Fruit fly (Drosophila melanogaster): ENCODE data around the gene Ir40a.

DNA sequence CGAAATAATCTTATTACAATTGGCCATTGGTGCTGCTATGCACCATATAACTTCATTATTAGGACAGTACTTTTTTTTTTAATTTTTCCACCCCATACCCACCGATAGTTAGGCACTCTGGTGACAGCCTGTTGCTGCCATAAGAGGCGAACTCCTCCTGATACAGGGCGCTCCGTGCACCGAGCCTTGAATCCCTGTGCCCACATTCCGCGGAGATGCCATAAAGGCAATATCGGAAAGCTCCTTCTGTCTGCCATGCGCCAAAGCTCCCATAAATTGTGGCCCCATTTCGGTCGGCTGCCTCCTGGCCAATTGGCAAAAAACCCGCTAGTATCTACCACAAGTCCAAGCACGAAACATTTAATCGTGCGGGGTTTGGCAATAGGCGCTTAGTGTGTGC lies 60.9 kb downstream of the Ir40a start:
- TF ChIP-seq CG11294 (GFP tag; IDR thresholded peaks at IDR 0.05) (no peak), Hr39 (GFP tag; optimal IDR thresholded peaks at IDR 0.05) (no peak), ss (GFP tag; optimal IDR thresholded peaks at IDR 0.05) (no peak), fkh (GFP tag; optimal IDR thresholded peaks at IDR 0.05) (no peak), cyc (GFP tag; optimal IDR thresholded peaks at IDR 0.05) (no peak)
